Fruit fly (Drosophila melanogaster) whole organism, embryonic: Measurements from ENCODE around the gene CG15343.

Experiments used
- Atf-2 ChIP-seq: fragments of 200-800 bp; sonication (Bioruptor generic); optimal IDR thresholded peaks from 2 replicates; lab custom pipeline; 2016; ENCODE audit warnings: missing biosample characterization, missing genetic modification characterization
- Atf3 ChIP-seq: fragments of 200-800 bp; sonication (Bioruptor generic); optimal IDR thresholded peaks from 3 replicates; lab custom pipeline; 2016; ENCODE audit warnings: missing biosample characterization, missing genetic modification characterization
- B-H2 ChIP-seq: fragments of 200-800 bp; sonication (Bioruptor generic); optimal IDR thresholded peaks from 2 replicates; lab custom pipeline; 2018; ENCODE audit warnings: missing biosample characterization, mild to moderate bottlenecking, missing genetic modification characterization
- Blimp-1 ChIP-seq: fragments of 200-800 bp; sonication (Bioruptor generic); optimal IDR thresholded peaks from 3 replicates; lab custom pipeline; 2018; ENCODE audit warnings: missing biosample characterization, missing genetic modification characterization, mild to moderate bottlenecking, moderate library complexity, missing genetic modification reagents
- CG10431 ChIP-seq: fragments of 200-800 bp; sonication (Bioruptor generic); optimal IDR thresholded peaks from 3 replicates; lab custom pipeline; 2018; ENCODE audit warnings: missing biosample characterization, mild to moderate bottlenecking, missing genetic modification characterization
- CG11695 ChIP-seq: fragments of 200-800 bp; sonication (Bioruptor generic); IDR thresholded peaks from 3 replicates; pipeline ENCODE4 v1.3.6; 2022; ENCODE audit warnings: missing biosample characterization, missing genetic modification characterization
- CG12071 ChIP-seq: fragments of 200-800 bp; sonication (Bioruptor generic); optimal IDR thresholded peaks from 3 replicates; lab custom pipeline; 2018; ENCODE audit warnings: missing biosample characterization, mild to moderate bottlenecking, missing genetic modification characterization
- CG12236 ChIP-seq: fragments of 200-800 bp; sonication (Bioruptor generic); optimal IDR thresholded peaks from 2 replicates; lab custom pipeline; 2016; ENCODE audit warnings: missing biosample characterization, missing genetic modification characterization
- CG12299 ChIP-seq: fragments of 200-800 bp; sonication (Bioruptor generic); optimal IDR thresholded peaks from 2 replicates; lab custom pipeline; 2018; ENCODE audit warnings: missing biosample characterization, mild to moderate bottlenecking, missing genetic modification characterization
- CG14965 ChIP-seq: fragments of 200-800 bp; sonication (Bioruptor generic); optimal IDR thresholded peaks from 2 replicates; lab custom pipeline; 2016; ENCODE audit warnings: missing biosample characterization, missing genetic modification characterization, borderline replicate concordance
- CG15696 ChIP-seq: fragments of 200-800 bp; sonication (Bioruptor generic); optimal IDR thresholded peaks from 2 replicates; lab custom pipeline; 2019; ENCODE audit warnings: missing biosample characterization, mild to moderate bottlenecking, missing genetic modification characterization, moderate library complexity
- CG17328 ChIP-seq: fragments of 200-800 bp; sonication (Bioruptor generic); IDR thresholded peaks from 2 replicates; pipeline ENCODE4 v1.3.6; 2022; ENCODE audit warnings: missing biosample characterization, missing genetic modification characterization
- CG2889 ChIP-seq: fragments of 200-800 bp; sonication (Bioruptor generic); IDR thresholded peaks from 3 replicates; pipeline ENCODE4 v1.3.6; 2022; ENCODE audit warnings: missing biosample characterization, missing genetic modification characterization
- CG33557 ChIP-seq: fragments of 200-800 bp; sonication (Bioruptor generic); optimal IDR thresholded peaks from 2 replicates; lab custom pipeline; 2019; ENCODE audit warnings: missing biosample characterization, mild to moderate bottlenecking, missing genetic modification characterization, moderate library complexity
- CG4328 ChIP-seq: fragments of 200-800 bp; sonication (Bioruptor generic); optimal IDR thresholded peaks from 3 replicates; lab custom pipeline; 2017; ENCODE audit warnings: missing biosample characterization, missing genetic modification reagents, missing genetic modification characterization
- CG5953 ChIP-seq: fragments of 200-800 bp; sonication (Bioruptor generic); IDR thresholded peaks from 2 replicates; pipeline ENCODE4 v1.3.6; 2022; ENCODE audit warnings: missing biosample characterization, missing genetic modification characterization
- CG7271 ChIP-seq: fragments of 200-800 bp; sonication (Bioruptor generic); optimal IDR thresholded peaks from 2 replicates; lab custom pipeline; 2018; ENCODE audit warnings: missing biosample characterization, mild to moderate bottlenecking, missing genetic modification characterization, moderate library complexity
- CG7786 ChIP-seq: fragments of 200-800 bp; sonication (Bioruptor generic); optimal IDR thresholded peaks from 2 replicates; lab custom pipeline; 2016; ENCODE audit warnings: missing biosample characterization, missing genetic modification characterization
- CG7839 ChIP-seq: fragments of 200-800 bp; sonication (Bioruptor generic); optimal IDR thresholded peaks from 3 replicates; lab custom pipeline; 2018; ENCODE audit warnings: missing biosample characterization, mild to moderate bottlenecking, missing genetic modification characterization, moderate library complexity
- CG9797 ChIP-seq: fragments of 200-800 bp; sonication (Bioruptor generic); optimal IDR thresholded peaks from 3 replicates; lab custom pipeline; 2018; ENCODE audit warnings: missing biosample characterization, mild to moderate bottlenecking, missing genetic modification characterization
- Dad ChIP-seq: fragments of 200-800 bp; sonication (Bioruptor generic); optimal IDR thresholded peaks from 3 replicates; lab custom pipeline; 2016; ENCODE audit warnings: missing biosample characterization, missing genetic modification characterization
- Dbx ChIP-seq: fragments of 200-800 bp; sonication (Bioruptor generic); IDR thresholded peaks from 3 replicates; pipeline ENCODE4 v1.3.6; 2022; ENCODE audit warnings: missing biosample characterization, missing genetic modification characterization
- Deaf1 ChIP-seq: fragments of 200-800 bp; optimal IDR thresholded peaks from 3 replicates; lab custom pipeline; 2019; ENCODE audit warnings: missing biosample characterization, mild to moderate bottlenecking, missing genetic modification characterization, moderate library complexity
- Dfd ChIP-seq, 2 experiments: fragments of >200 bp; optimal IDR thresholded peaks; 2 replicates each; lab custom pipeline; 2017; ENCODE audit warnings: missing biosample characterization in 2 of 2, missing genetic modification characterization in 2 of 2
- Gug ChIP-seq: fragments of 200-800 bp; sonication (Bioruptor generic); IDR thresholded peaks from 4 replicates; pipeline ENCODE4 v1.3.6; 2022; ENCODE audit warnings: missing biosample characterization, missing genetic modification characterization
- Hey ChIP-seq: fragments of 200-800 bp; sonication (Bioruptor generic); optimal IDR thresholded peaks from 3 replicates; lab custom pipeline; 2018; ENCODE audit warnings: missing biosample characterization, mild to moderate bottlenecking, missing genetic modification characterization
- Max ChIP-seq: fragments of 200-800 bp; sonication (Bioruptor generic); optimal IDR thresholded peaks from 2 replicates; lab custom pipeline; 2016; ENCODE audit warnings: missing biosample characterization, mild to moderate bottlenecking, missing genetic modification characterization
- NC2β ChIP-seq: fragments of 200-800 bp; sonication (Bioruptor generic); optimal IDR thresholded peaks from 2 replicates; lab custom pipeline; 2016; ENCODE audit warnings: missing biosample characterization, missing genetic modification characterization
- NFAT ChIP-seq: fragments of 200-800 bp; sonication (Bioruptor generic); IDR thresholded peaks from 2 replicates; pipeline ENCODE4 v1.3.6; 2022; ENCODE audit warnings: missing biosample characterization, missing genetic modification characterization
- Nf-YB ChIP-seq: fragments of 200-800 bp; sonication (Bioruptor generic); optimal IDR thresholded peaks from 3 replicates; lab custom pipeline; 2019; ENCODE audit warnings: missing biosample characterization, mild to moderate bottlenecking, missing genetic modification characterization, moderate library complexity
- Pdp1 ChIP-seq, 2 experiments: fragments of 200-800 bp; sonication (Bioruptor generic); optimal IDR thresholded peaks; 3 replicates each; lab custom pipeline; 2016; ENCODE audit warnings: missing biosample characterization in 2 of 2, missing genetic modification characterization in 2 of 2, mild to moderate bottlenecking in 1 of 2, moderate library complexity in 1 of 2
- YL-1 ChIP-seq: fragments of 200-800 bp; sonication (Bioruptor generic); optimal IDR thresholded peaks from 3 replicates; lab custom pipeline; 2017; ENCODE audit warnings: missing biosample characterization, mild to moderate bottlenecking, missing genetic modification characterization
- ab ChIP-seq: fragments of 200-800 bp; sonication (Bioruptor generic); optimal IDR thresholded peaks from 2 replicates; lab custom pipeline; 2016; ENCODE audit warnings: missing biosample characterization, missing genetic modification characterization
- crp ChIP-seq, 2 experiments: fragments of 200-800 bp; sonication (Bioruptor generic); optimal IDR thresholded peaks; 2 replicates in 1 of 2; 3 replicates in 1 of 2; lab custom pipeline; 2017; ENCODE audit warnings: missing biosample characterization in 2 of 2, missing genetic modification characterization in 2 of 2, mild to moderate bottlenecking in 1 of 2, moderate library complexity in 1 of 2
- dimm ChIP-seq: fragments of 200-800 bp; sonication (Bioruptor generic); IDR thresholded peaks from 2 replicates; pipeline ENCODE4 v1.3.6; 2022; ENCODE audit warnings: missing biosample characterization, missing genetic modification characterization
- disco-r ChIP-seq: fragments of 200-800 bp; sonication (Bioruptor generic); optimal IDR thresholded peaks from 2 replicates; lab custom pipeline; 2016; ENCODE audit warnings: missing biosample characterization, missing genetic modification characterization
- dm ChIP-seq: fragments of 200-800 bp; sonication (Bioruptor generic); optimal IDR thresholded peaks from 3 replicates; lab custom pipeline; 2016; ENCODE audit warnings: missing biosample characterization, missing genetic modification characterization
- emc ChIP-seq: fragments of 200-800 bp; sonication (Bioruptor generic); optimal IDR thresholded peaks from 2 replicates; lab custom pipeline; 2016; ENCODE audit warnings: missing biosample characterization, missing genetic modification characterization
- h ChIP-seq: fragments of >200 bp; optimal IDR thresholded peaks from 2 replicates; lab custom pipeline; 2017
- lola ChIP-seq, 3 experiments: fragments of >200 bp in 2 of 3; fragments of 200-800 bp in 1 of 3; sonication (Bioruptor generic) in 1 of 3; optimal IDR thresholded peaks; 2 replicates each; lab custom pipeline; 2017 to 2019; ENCODE audit warnings: missing biosample characterization in 3 of 3, missing genetic modification characterization in 3 of 3, mild to moderate bottlenecking in 1 of 3, moderate library complexity in 1 of 3
- nau ChIP-seq: fragments of 200-800 bp; sonication (Bioruptor generic); optimal IDR thresholded peaks from 3 replicates; lab custom pipeline; 2017; ENCODE audit warnings: missing biosample characterization, mild to moderate bottlenecking, missing genetic modification characterization, missing genetic modification reagents
- oc ChIP-seq: fragments of 200-800 bp; sonication (Bioruptor generic); optimal IDR thresholded peaks from 2 replicates; lab custom pipeline; 2018; ENCODE audit warnings: missing biosample characterization, mild to moderate bottlenecking, missing genetic modification characterization, moderate library complexity
- pnt ChIP-seq: fragments of 200-800 bp; sonication (Bioruptor generic); optimal IDR thresholded peaks from 3 replicates; lab custom pipeline; 2016; ENCODE audit warnings: missing biosample characterization, missing genetic modification characterization
- pum ChIP-seq: fragments of 200-800 bp; sonication (Bioruptor generic); optimal IDR thresholded peaks from 2 replicates; lab custom pipeline; 2016; ENCODE audit warnings: missing biosample characterization, missing genetic modification characterization
- salm ChIP-seq: fragments of 200-800 bp; sonication (Bioruptor generic); optimal IDR thresholded peaks from 2 replicates; lab custom pipeline; 2018; ENCODE audit warnings: missing biosample characterization, mild to moderate bottlenecking, missing genetic modification characterization
- sens ChIP-seq: fragments of 200-800 bp; sonication (Bioruptor generic); peaks from one replicate; lab custom pipeline; 2016; ENCODE audit warnings: missing biosample characterization, missing genetic modification characterization
- sima ChIP-seq: fragments of 200-800 bp; sonication (Bioruptor generic); optimal IDR thresholded peaks from 2 replicates; lab custom pipeline; 2016; ENCODE audit warnings: missing biosample characterization, missing genetic modification characterization
- slbo ChIP-seq: fragments of 200-800 bp; sonication (Bioruptor generic); IDR thresholded peaks from 2 replicates; pipeline ENCODE4 v1.3.6; 2022; ENCODE audit warnings: missing biosample characterization, missing genetic modification characterization
- ssp ChIP-seq: fragments of 200-800 bp; sonication (Bioruptor generic); IDR thresholded peaks from 2 replicates; pipeline ENCODE4 v1.3.6; 2022; ENCODE audit warnings: missing biosample characterization, missing genetic modification characterization
- trh ChIP-seq: fragments of 200-800 bp; sonication (Bioruptor generic); optimal IDR thresholded peaks from 2 replicates; lab custom pipeline; 2016; ENCODE audit warnings: missing biosample characterization, missing genetic modification characterization
- yki ChIP-seq: fragments of >200 bp; optimal IDR thresholded peaks from 3 replicates; lab custom pipeline; 2018

Gene CG15343

DNA sequence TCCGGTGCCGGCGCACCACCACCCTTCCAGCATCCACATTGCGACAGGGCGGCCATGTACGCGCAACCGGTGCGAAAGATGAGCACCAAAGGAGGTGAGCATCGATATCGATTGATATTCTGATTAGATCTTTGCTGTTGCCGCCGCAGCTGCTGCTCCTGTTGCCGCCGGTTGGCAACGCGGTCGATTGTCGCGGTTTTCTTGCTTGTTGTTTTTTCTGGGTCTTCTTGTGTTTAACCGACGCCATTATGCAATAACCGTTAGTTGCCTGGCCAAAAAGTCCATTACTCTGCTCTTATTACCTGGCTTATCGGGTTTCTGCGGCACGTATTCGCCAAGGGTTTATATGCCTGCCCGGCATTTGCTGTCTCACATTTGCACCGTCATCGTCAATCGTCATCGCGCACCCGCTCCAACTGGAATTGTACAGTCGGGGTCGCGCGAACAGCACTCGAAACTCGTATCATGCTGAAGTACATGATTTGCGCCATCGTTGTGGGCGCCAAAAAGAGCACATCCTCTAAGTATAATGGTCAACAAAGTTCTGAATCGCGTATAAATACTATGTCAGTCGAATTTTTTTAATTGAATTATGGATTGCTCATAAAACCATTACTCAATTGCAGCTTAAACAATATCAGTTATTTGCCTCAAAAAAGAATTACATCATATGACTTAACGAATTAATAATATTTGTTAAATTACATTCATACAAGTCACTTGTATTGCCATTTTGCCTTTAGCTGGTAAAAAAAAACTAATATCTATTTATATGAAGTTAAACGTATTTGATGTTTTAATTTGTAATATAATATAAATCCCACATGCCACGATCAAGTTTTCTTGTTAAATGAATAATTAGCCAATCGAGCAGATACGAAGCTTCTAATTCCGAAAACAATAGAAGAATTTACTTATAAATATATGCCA, 29.4 kb downstream of the CG15343 start, which contains the start of gene sni (continued):
- TF ChIP-seq CG7786 (GFP tag; lab: Kevin White, UChicago) (no peak), h (lab: Kevin White, UChicago) (no peak), dimm (GFP tag; lab: Robert Waterston, UW) (no peak), NC2β (no peak), emc (GFP tag; lab: Kevin White, UChicago) (no peak), CG2889 (GFP tag; lab: Robert Waterston, UW) (no peak), yki (lab: Kevin White, UChicago) (no peak), slbo (GFP tag; lab: Robert Waterston, UW) (no peak), oc (tag; lab: Kevin White, UChicago) (no peak), CG17328 (GFP tag; lab: Robert Waterston, UW) (no peak), Dfd (GFP tag; optimal IDR thresholded peaks at IDR 0.05; lab: Kevin White, UChicago) (no peak), Dad (no peak), pum (no peak), pnt (no peak), Atf-2 (GFP tag; lab: Kevin White, UChicago) (no peak), Pdp1 (GFP tag; optimal IDR thresholded peaks at IDR 0.05; lab: Kevin White, UChicago) (peak in 1 of 2 experiments; percentile 80), Max (GFP tag; lab: Kevin White, UChicago) (no peak), CG10431 (GFP tag; lab: Kevin White, UChicago) (no peak), dm (GFP tag; lab: Kevin White, UChicago) (no peak), crp (GFP tag; optimal IDR thresholded peaks at IDR 0.05; lab: Kevin White, UChicago) (no peak), salm (no peak), Blimp-1 (GFP tag; lab: Kevin White, UChicago) (no peak), CG12071 (GFP tag; lab: Kevin White, UChicago) (no peak), ssp (GFP tag; lab: Robert Waterston, UW) (no peak), CG14965 (GFP tag; lab: Kevin White, UChicago) (no peak), Gug (no peak), B-H2 (GFP tag; lab: Kevin White, UChicago) (no peak), CG12236 (GFP tag; lab: Kevin White, UChicago) (no peak), CG7271 (tag; lab: Kevin White, UChicago) (no peak), CG9797 (GFP tag; lab: Kevin White, UChicago) (no peak), Dbx (GFP tag; lab: Robert Waterston, UW) (no peak), trh (GFP tag; lab: Kevin White, UChicago) (no peak), CG12299 (no peak), Nf-YB (GFP tag; lab: Kevin White, UChicago) (no peak), Atf3 (GFP tag; lab: Kevin White, UChicago) (no peak), NFAT (GFP tag; lab: Robert Waterston, UW) (no peak), ab (GFP tag; lab: Kevin White, UChicago) (no peak), CG7839 (peak; percentile 54), sima (GFP tag; lab: Kevin White, UChicago) (no peak), CG33557 (GFP tag; lab: Kevin White, UChicago) (no peak), Hey (no peak), disco-r (GFP tag; lab: Kevin White, UChicago) (no peak), lola (GFP tag; optimal IDR thresholded peaks at IDR 0.05; lab: Kevin White, UChicago) (no peak), CG5953 (GFP tag; lab: Robert Waterston, UW) (no peak), CG11695 (GFP tag; lab: Robert Waterston, UW) (no peak), sens (peak; percentile 66), nau (GFP tag; lab: Kevin White, UChicago) (no peak), YL-1 (GFP tag; lab: Kevin White, UChicago) (no peak), Deaf1 (tag; lab: Kevin White, UChicago) (no peak), CG4328 (GFP tag; lab: Kevin White, UChicago) (no peak), CG15696 (tag; lab: Kevin White, UChicago) (no peak)
